Worm (Caenorhabditis elegans): ENCODE measurements around the gene cyp-25A1.

The cyp-25A1 gene

DNA sequence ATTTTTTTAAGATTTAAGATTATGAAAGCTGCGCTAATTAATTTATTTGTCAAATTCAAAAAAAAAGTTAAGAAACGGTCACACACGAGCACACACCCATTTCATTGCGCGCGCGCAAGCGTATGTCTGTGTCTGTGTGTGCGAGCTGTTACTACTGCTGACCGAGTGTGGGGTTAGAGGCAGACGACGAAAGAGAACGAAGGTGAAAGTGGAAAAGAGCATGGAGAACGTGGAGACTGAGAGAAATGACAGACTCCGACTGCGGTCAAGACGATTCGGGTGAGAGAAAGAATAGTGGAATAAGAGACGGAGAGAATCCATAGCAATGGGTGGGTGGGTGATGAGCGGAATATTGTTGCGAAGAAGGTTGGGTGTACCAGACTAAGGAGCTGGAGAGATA lies 12.3 kb upstream of the cyp-25A1 start (continued):
- TF ChIP-seq ceh-34 (tag; optimal IDR thresholded peaks at IDR 0.05) (peak; percentile 45), hlh-15 (tag; optimal IDR thresholded peaks at IDR 0.05) (no peak), che-1 (tag; optimal IDR thresholded peaks at IDR 0.05) (no peak), elt-2 (tag; optimal IDR thresholded peaks at IDR 0.05) (peak; percentile 21), pha-2 (tag; optimal IDR thresholded peaks at IDR 0.05) (no peak), dmd-4 (tag; optimal IDR thresholded peaks at IDR 0.05; ENCODE audit: borderline replicate concordance) (no peak), T23F11.4 (GFP tag; optimal IDR thresholded peaks at IDR 0.05) (no peak), C08G9.2 (tag; optimal IDR thresholded peaks at IDR 0.05) (peak; percentile 23), syd-9 (tag; optimal IDR thresholded peaks at IDR 0.05) (peak; percentile 57), fax-1 (tag; optimal IDR thresholded peaks at IDR 0.05) (no peak), Y22D7AL.16 (tag; optimal IDR thresholded peaks at IDR 0.05) (no peak), ceh-2 (tag; optimal IDR thresholded peaks at IDR 0.05) (peak; percentile 39), ceh-19 (GFP tag; optimal IDR thresholded peaks at IDR 0.05) (peak; percentile 20), eyg-1 (tag; optimal IDR thresholded peaks at IDR 0.05) (no peak), pha-4 (tag; optimal IDR thresholded peaks at IDR 0.05) (no peak), hlh-30 (tag; optimal IDR thresholded peaks at IDR 0.05; ENCODE audit: insufficient read depth) (peak; percentile 77), ceh-14 (tag; optimal IDR thresholded peaks at IDR 0.05) (peak; percentile 44), sox-2 (GFP tag; IDR thresholded peaks at IDR 0.05) (no peak), pqm-1 (tag; optimal IDR thresholded peaks at IDR 0.05) (no peak), fkh-10 (GFP tag; optimal IDR thresholded peaks at IDR 0.05) (no peak), unc-86 (tag; optimal IDR thresholded peaks at IDR 0.05) (no peak), K09A11.1 (tag; optimal IDR thresholded peaks at IDR 0.05; ENCODE audit: insufficient read depth) (no peak), ttx-3 (tag; optimal IDR thresholded peaks at IDR 0.05) (no peak), unc-3 (GFP tag; conservative IDR thresholded peaks at IDR 0.05) (no peak), unc-3 (tag; optimal IDR thresholded peaks at IDR 0.05) (no peak), rnt-1 (tag; optimal IDR thresholded peaks at IDR 0.05) (peak; percentile 93), pros-1 (tag; optimal IDR thresholded peaks at IDR 0.05) (peak; percentile 88), ceh-18 (tag; optimal IDR thresholded peaks at IDR 0.05) (peak; percentile 53), hlh-13 (GFP tag; optimal IDR thresholded peaks at IDR 0.05) (no peak), ceh-6 (GFP tag; optimal IDR thresholded peaks at IDR 0.05) (no peak), F13H6.1 (tag; optimal IDR thresholded peaks at IDR 0.05) (no peak), lin-11 (tag; optimal IDR thresholded peaks at IDR 0.05) (no peak), ztf-16 (tag; optimal IDR thresholded peaks at IDR 0.05) (no peak), hlh-6 (tag; optimal IDR thresholded peaks at IDR 0.05) (no peak), fkh-6 (tag; optimal IDR thresholded peaks at IDR 0.05) (no peak), lim-6 (tag; optimal IDR thresholded peaks at IDR 0.05) (no peak), npax-4 (tag; optimal IDR thresholded peaks at IDR 0.05) (no peak), unc-55 (GFP tag; optimal IDR thresholded peaks at IDR 0.05) (peak; percentile 96), tbx-7 (tag; optimal IDR thresholded peaks at IDR 0.05) (no peak), sox-4 (tag; optimal IDR thresholded peaks at IDR 0.05) (no peak), hlh-8 (tag; optimal IDR thresholded peaks at IDR 0.05) (no peak), ceh-24 (tag; optimal IDR thresholded peaks at IDR 0.05) (no peak), gmeb-2 (tag; optimal IDR thresholded peaks at IDR 0.05) (no peak), ceh-45 (GFP tag; IDR thresholded peaks at IDR 0.05) (no peak), ceh-22 (tag; optimal IDR thresholded peaks at IDR 0.05) (no peak), ama-1 (optimal IDR thresholded peaks at IDR 0.05) (peak; percentile 16), ceh-31 (tag; optimal IDR thresholded peaks at IDR 0.05) (peak; percentile 81)

Data from whole organism, late embryonic.